Fruit fly (Drosophila melanogaster) whole organism, embryonic: ENCODE measurements around the gene IFT43.
A peak's percentile ranks its signal among the peaks of the same experiment; 100 is the strongest.

Experiments used
- Adf1 ChIP-seq: fragments of 200-800 bp; sonication (Bioruptor generic); IDR thresholded peaks from 2 replicates; pipeline ENCODE4 v1.3.6; 2022; ENCODE audit warnings: missing biosample characterization, missing genetic modification characterization
- CG10267 ChIP-seq: fragments of 200-800 bp; sonication (Bioruptor generic); optimal IDR thresholded peaks from 2 replicates; lab custom pipeline; 2018; ENCODE audit warnings: missing biosample characterization, mild to moderate bottlenecking, missing genetic modification characterization, moderate library complexity
- CG11504 ChIP-seq: fragments of 200-800 bp; sonication (Bioruptor generic); optimal IDR thresholded peaks from 3 replicates; lab custom pipeline; 2019; ENCODE audit warnings: missing biosample characterization, mild to moderate bottlenecking, missing genetic modification characterization, moderate library complexity
- CG13287 ChIP-seq: fragments of 200-800 bp; sonication (Bioruptor generic); IDR thresholded peaks from 2 replicates; pipeline ENCODE4 v1.3.6; 2022; ENCODE audit warnings: missing biosample characterization, missing genetic modification characterization; ENCODE audit not compliant: partially characterized antibody
- CG13424 ChIP-seq: fragments of 200-800 bp; sonication (Bioruptor generic); optimal IDR thresholded peaks from 2 replicates; lab custom pipeline; 2019; ENCODE audit warnings: missing biosample characterization, mild to moderate bottlenecking, missing genetic modification characterization, moderate library complexity
- CG15269 ChIP-seq: fragments of 200-800 bp; sonication (Bioruptor generic); optimal IDR thresholded peaks from 2 replicates; lab custom pipeline; 2018; ENCODE audit warnings: missing biosample characterization, mild to moderate bottlenecking, missing genetic modification characterization, moderate library complexity
- CG1647 ChIP-seq: fragments of 200-800 bp; sonication (Bioruptor generic); optimal IDR thresholded peaks from 3 replicates; lab custom pipeline; 2016; ENCODE audit warnings: missing biosample characterization, missing genetic modification characterization
- CG30403 ChIP-seq: fragments of 200-800 bp; sonication (Bioruptor generic); optimal IDR thresholded peaks from 3 replicates; lab custom pipeline; 2016; ENCODE audit warnings: missing biosample characterization, missing genetic modification characterization
- CG31224 ChIP-seq: fragments of 200-800 bp; sonication (Bioruptor generic); IDR thresholded peaks from 2 replicates; pipeline ENCODE4 v1.3.6; 2022; ENCODE audit warnings: missing biosample characterization, missing genetic modification characterization
- CG32772 ChIP-seq: fragments of 200-800 bp; sonication (Bioruptor generic); IDR thresholded peaks from 2 replicates; pipeline ENCODE4 v1.3.6; 2022; ENCODE audit warnings: missing biosample characterization, missing genetic modification characterization
- CG3407 ChIP-seq: fragments of 200-800 bp; sonication (Bioruptor generic); optimal IDR thresholded peaks from 2 replicates; lab custom pipeline; 2018; ENCODE audit warnings: missing biosample characterization, mild to moderate bottlenecking, missing genetic modification characterization
- CG34422 ChIP-seq: fragments of 200-800 bp; sonication (Bioruptor generic); IDR thresholded peaks from 3 replicates; pipeline ENCODE4 v1.3.6; 2022; ENCODE audit warnings: missing biosample characterization, missing genetic modification characterization
- CG3838 ChIP-seq: fragments of 200-800 bp; sonication (Bioruptor generic); optimal IDR thresholded peaks from 3 replicates; lab custom pipeline; 2016; ENCODE audit warnings: missing biosample characterization, missing genetic modification characterization
- CG4360 ChIP-seq: fragments of 200-800 bp; sonication (Bioruptor generic); IDR thresholded peaks from 2 replicates; pipeline ENCODE4 v1.3.6; 2022; ENCODE audit warnings: missing biosample characterization, missing genetic modification characterization
- CG8388 ChIP-seq: fragments of 200-800 bp; sonication (Bioruptor generic); optimal IDR thresholded peaks from 2 replicates; lab custom pipeline; 2019; ENCODE audit warnings: missing biosample characterization, mild to moderate bottlenecking, missing genetic modification characterization, moderate library complexity
- CG8478 ChIP-seq: fragments of >200 bp; optimal IDR thresholded peaks from 2 replicates; lab custom pipeline; 2018
- CG9437 ChIP-seq: fragments of 200-800 bp; sonication (Bioruptor generic); optimal IDR thresholded peaks from 2 replicates; lab custom pipeline; 2018; ENCODE audit warnings: missing biosample characterization, mild to moderate bottlenecking, missing genetic modification characterization
- CG9876 ChIP-seq: fragments of 200-800 bp; sonication (Bioruptor generic); optimal IDR thresholded peaks from 2 replicates; lab custom pipeline; 2016; ENCODE audit warnings: missing biosample characterization, missing genetic modification characterization
- CG9932 ChIP-seq: fragments of 200-800 bp; sonication (Bioruptor generic); IDR thresholded peaks from 2 replicates; pipeline ENCODE4 v1.3.6; 2022; ENCODE audit warnings: missing biosample characterization, missing genetic modification characterization
- CHES-1-like ChIP-seq: fragments of 200-800 bp; sonication (Bioruptor generic); optimal IDR thresholded peaks from 2 replicates; lab custom pipeline; 2016; ENCODE audit warnings: missing biosample characterization, missing genetic modification characterization
- CoRest ChIP-seq: fragments of 200-800 bp; sonication (Bioruptor generic); optimal IDR thresholded peaks from 3 replicates; lab custom pipeline; 2018; ENCODE audit warnings: missing biosample characterization, mild to moderate bottlenecking, missing genetic modification characterization, moderate library complexity
- D19A ChIP-seq: fragments of 200-800 bp; optimal IDR thresholded peaks from 3 replicates; lab custom pipeline; 2019; ENCODE audit warnings: missing biosample characterization, mild to moderate bottlenecking, missing genetic modification characterization, moderate library complexity
- Dad ChIP-seq: fragments of 200-800 bp; sonication (Bioruptor generic); optimal IDR thresholded peaks from 3 replicates; lab custom pipeline; 2016; ENCODE audit warnings: missing biosample characterization, missing genetic modification characterization
- Dbx ChIP-seq: fragments of 200-800 bp; sonication (Bioruptor generic); IDR thresholded peaks from 3 replicates; pipeline ENCODE4 v1.3.6; 2022; ENCODE audit warnings: missing biosample characterization, missing genetic modification characterization
- Dll ChIP-seq: fragments of 200-800 bp; sonication (Bioruptor generic); IDR thresholded peaks from 4 replicates; pipeline ENCODE4 v1.3.6; 2022; ENCODE audit warnings: missing biosample characterization, missing genetic modification characterization; ENCODE audit not compliant: partially characterized antibody
- Fer1 ChIP-seq: fragments of 200-800 bp; sonication (Bioruptor generic); optimal IDR thresholded peaks from 2 replicates; lab custom pipeline; 2017; ENCODE audit warnings: missing biosample characterization, mild to moderate bottlenecking, missing genetic modification characterization
- Fer3 ChIP-seq: fragments of 200-800 bp; sonication (Bioruptor generic); optimal IDR thresholded peaks from 2 replicates; lab custom pipeline; 2018; ENCODE audit warnings: missing biosample characterization, mild to moderate bottlenecking, missing genetic modification characterization, moderate library complexity
- Hsf ChIP-seq: fragments of 200-800 bp; sonication (Bioruptor generic); optimal IDR thresholded peaks from 3 replicates; lab custom pipeline; 2016; ENCODE audit warnings: missing biosample characterization, missing genetic modification characterization
- Jarid2 ChIP-seq: fragments of 200-800 bp; sonication (Bioruptor generic); optimal IDR thresholded peaks from 3 replicates; lab custom pipeline; 2017; ENCODE audit warnings: mild to moderate bottlenecking, missing biosample characterization, missing genetic modification reagents, missing genetic modification characterization
- Sin3A ChIP-seq: fragments of >200 bp; optimal IDR thresholded peaks from 2 replicates; lab custom pipeline; 2018
- al ChIP-seq: fragments of 200-800 bp; sonication (Bioruptor generic); IDR thresholded peaks from 2 replicates; pipeline ENCODE4 v1.3.6; 2022; ENCODE audit warnings: missing biosample characterization, missing genetic modification characterization
- aop ChIP-seq: fragments of 200-800 bp; sonication (Bioruptor generic); IDR thresholded peaks from 2 replicates; pipeline ENCODE4 v1.3.6; 2022; ENCODE audit warnings: missing biosample characterization, missing genetic modification characterization
- cas ChIP-seq: fragments of 200-800 bp; sonication (Bioruptor generic); IDR thresholded peaks from 2 replicates; pipeline ENCODE4 v1.3.6; 2022; ENCODE audit warnings: missing biosample characterization, missing genetic modification characterization
- crol ChIP-seq: fragments of 200-800 bp; sonication (Bioruptor generic); IDR thresholded peaks from 2 replicates; pipeline ENCODE4 v1.3.6; 2022; ENCODE audit warnings: missing biosample characterization, missing genetic modification characterization
- emc ChIP-seq: fragments of 200-800 bp; sonication (Bioruptor generic); optimal IDR thresholded peaks from 2 replicates; lab custom pipeline; 2016; ENCODE audit warnings: missing biosample characterization, missing genetic modification characterization
- exex ChIP-seq: fragments of 200-800 bp; sonication (Bioruptor generic); optimal IDR thresholded peaks from 4 replicates; lab custom pipeline; 2018; ENCODE audit warnings: missing biosample characterization, mild to moderate bottlenecking, missing genetic modification characterization, moderate library complexity
- ham ChIP-seq: fragments of 200-800 bp; sonication (Bioruptor generic); IDR thresholded peaks from 2 replicates; pipeline ENCODE4 v1.3.6; 2022; ENCODE audit warnings: missing biosample characterization, missing genetic modification characterization
- hkb ChIP-seq, 2 experiments: fragments of 200-800 bp in 1 of 2; fragments of >200 bp in 1 of 2; sonication (Bioruptor generic) in 1 of 2; IDR thresholded peaks in 1 of 2; optimal IDR thresholded peaks in 1 of 2; 2 replicates each; pipeline versions ENCODE4 v1.3.6 to Lab custom; 2017 to 2022; ENCODE audit warnings: missing biosample characterization in 1 of 2, missing genetic modification characterization in 1 of 2
- ind ChIP-seq: fragments of 200-800 bp; sonication (Bioruptor generic); optimal IDR thresholded peaks from 3 replicates; lab custom pipeline; 2016; ENCODE audit warnings: missing biosample characterization, missing genetic modification characterization
- nmo ChIP-seq: fragments of 200-800 bp; sonication (Bioruptor generic); optimal IDR thresholded peaks from 2 replicates; lab custom pipeline; 2018; ENCODE audit warnings: missing biosample characterization, mild to moderate bottlenecking, missing genetic modification characterization, moderate library complexity
- nom ChIP-seq: fragments of 200-800 bp; sonication (Bioruptor generic); optimal IDR thresholded peaks from 2 replicates; lab custom pipeline; 2017; ENCODE audit warnings: missing biosample characterization, missing genetic modification characterization, mild to moderate bottlenecking, moderate library complexity, missing genetic modification reagents
- org-1 ChIP-seq: fragments of 200-800 bp; sonication (Bioruptor generic); optimal IDR thresholded peaks from 2 replicates; lab custom pipeline; 2017; ENCODE audit warnings: missing biosample characterization, missing genetic modification characterization
- pan ChIP-seq, 4 experiments: fragments of >200 bp in 3 of 4; fragments of 200-800 bp in 1 of 4; sonication (Bioruptor generic) in 1 of 4; optimal IDR thresholded peaks in 3 of 4; IDR thresholded peaks in 1 of 4; 2 replicates each; pipeline versions ENCODE4 v1.3.6 to Lab custom; 2017 to 2022; ENCODE audit warnings: missing biosample characterization in 2 of 4, missing genetic modification characterization in 2 of 4, mixed read lengths in 1 of 4
- ranshi ChIP-seq: fragments of 200-800 bp; sonication (Bioruptor generic); IDR thresholded peaks from 2 replicates; pipeline ENCODE4 v1.3.6; 2022; ENCODE audit warnings: missing biosample characterization, missing genetic modification characterization
- rib ChIP-seq: fragments of 200-800 bp; sonication (Bioruptor generic); IDR thresholded peaks from 2 replicates; pipeline ENCODE4 v1.3.6; 2022; ENCODE audit warnings: missing biosample characterization, missing genetic modification characterization
- shn ChIP-seq: fragments of 200-800 bp; sonication (Bioruptor generic); optimal IDR thresholded peaks from 3 replicates; lab custom pipeline; 2016; ENCODE audit warnings: missing biosample characterization, missing genetic modification characterization
- sim ChIP-seq: fragments of 200-800 bp; sonication (Bioruptor generic); IDR thresholded peaks from 2 replicates; pipeline ENCODE4 v1.3.6; 2022; ENCODE audit warnings: missing biosample characterization, missing genetic modification characterization
- sisA ChIP-seq: fragments of 200-800 bp; sonication (Bioruptor generic); IDR thresholded peaks from 2 replicates; pipeline ENCODE4 v1.3.6; 2022; ENCODE audit warnings: missing biosample characterization, missing genetic modification characterization
- sqz ChIP-seq: fragments of 200-800 bp; sonication (Bioruptor generic); optimal IDR thresholded peaks from 3 replicates; lab custom pipeline; 2018; ENCODE audit warnings: missing biosample characterization, mild to moderate bottlenecking, missing genetic modification characterization
- wdn ChIP-seq: fragments of 200-800 bp; sonication (Bioruptor generic); IDR thresholded peaks from 2 replicates; pipeline ENCODE4 v1.3.6; 2022; ENCODE audit warnings: missing biosample characterization, missing genetic modification characterization

Gene IFT43

DNA sequence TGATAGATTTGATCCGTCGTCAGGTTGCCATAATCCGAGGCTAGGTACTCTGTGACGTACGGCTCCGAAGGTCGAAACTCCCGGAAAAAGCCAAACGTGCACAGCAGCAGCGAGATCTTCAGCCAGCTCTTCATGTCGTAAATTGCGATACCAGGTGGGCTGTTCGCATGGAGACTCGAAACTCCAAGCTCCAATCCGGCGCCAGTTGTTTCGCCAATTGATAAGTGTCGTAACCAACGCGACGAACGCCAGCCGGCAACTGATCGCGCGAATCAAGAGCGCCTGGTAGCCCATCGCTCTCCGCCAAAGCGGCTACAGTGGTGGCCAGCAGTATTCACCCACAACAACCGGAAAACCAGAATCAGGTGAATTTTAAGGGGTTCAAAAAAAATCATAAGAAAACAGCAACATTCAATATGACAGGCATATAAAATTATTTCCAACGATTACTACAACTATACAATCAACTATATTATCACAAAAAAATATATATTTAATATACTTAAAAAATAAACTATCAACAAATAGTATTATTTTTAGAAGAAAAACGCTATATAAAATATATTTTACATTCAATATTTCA lies 5.7 kb upstream of the IFT43 start, which contains the start of gene CG17036 (continued):
- TF ChIP-seq Dad: no peak
- TF ChIP-seq nom: peak; percentile 16
- TF ChIP-seq Sin3A (lab: Kevin White, UChicago): no peak
- TF ChIP-seq CG8388 (GFP tag; lab: Kevin White, UChicago): peak; percentile 93
- no peak for TF ChIP-seq CG4360 (GFP tag; lab: Robert Waterston, UW)
- peak; percentile 16 for TF ChIP-seq CG30403 (GFP tag; lab: Kevin White, UChicago)
- TF ChIP-seq CG13287: 0 out of 2 replicates have a peak, but pooled peaks have one; percentile 19
- peak; percentile 18 for TF ChIP-seq nmo (GFP tag; lab: Kevin White, UChicago)
- TF ChIP-seq Hsf: no peak
- TF ChIP-seq CG10267 (tag; lab: Kevin White, UChicago): peak; percentile 4
- TF ChIP-seq cas (GFP tag; lab: Robert Waterston, UW): no peak
- no peak for TF ChIP-seq exex (tag; lab: Kevin White, UChicago)
- TF ChIP-seq emc (GFP tag; lab: Kevin White, UChicago): no peak
- peak; percentile 4 for TF ChIP-seq CG15269 (tag; lab: Kevin White, UChicago)
- TF ChIP-seq CG34422 (GFP tag; lab: Robert Waterston, UW): peak; percentile 46; the same call in 1 of the 3 replicates
- no peak for TF ChIP-seq CG1647
- TF ChIP-seq Fer1 (GFP tag; lab: Kevin White, UChicago): peak; percentile 31
- TF ChIP-seq CG9932 (GFP tag; lab: Robert Waterston, UW): peak; percentile 40; the same call in 1 of the 2 replicates
- TF ChIP-seq hkb (optimal IDR thresholded peaks at IDR 0.05; lab: Kevin White, UChicago): no peak
- 0 out of 2 replicates have a peak, but pooled peaks have one; percentile 17 for TF ChIP-seq hkb (GFP tag; IDR thresholded peaks at IDR 0.05; lab: Robert Waterston, UW)
- no peak for TF ChIP-seq CHES-1-like (GFP tag; lab: Kevin White, UChicago)
- TF ChIP-seq CG9876: no peak
- TF ChIP-seq D19A (tag; lab: Kevin White, UChicago): peak; percentile 1
- peak; percentile 43 for TF ChIP-seq ind (GFP tag; lab: Kevin White, UChicago)
- TF ChIP-seq Adf1: no peak; the same call in 1 of the 2 replicates
- no peak for TF ChIP-seq sisA (GFP tag; lab: Robert Waterston, UW)
- TF ChIP-seq Dbx: peak; percentile 55; the same call in 1 of the 3 replicates
- TF ChIP-seq aop (GFP tag; lab: Robert Waterston, UW): no peak
- TF ChIP-seq shn (GFP tag; lab: Kevin White, UChicago): no peak
- TF ChIP-seq CG13424 (tag; lab: Kevin White, UChicago): peak; percentile 12
- TF ChIP-seq ham (GFP tag; lab: Robert Waterston, UW): peak; percentile 17; the same call in 1 of the 2 replicates
- peak; percentile 53 for TF ChIP-seq CoRest (tag; lab: Kevin White, UChicago)
- no peak for TF ChIP-seq CG8478 (lab: Kevin White, UChicago)
- no peak for TF ChIP-seq CG32772
- no peak for TF ChIP-seq sqz (GFP tag; lab: Kevin White, UChicago)
- TF ChIP-seq wdn (GFP tag; lab: Robert Waterston, UW): 0 out of 2 replicates have a peak, but pooled peaks have one; percentile 6
- no peak for TF ChIP-seq org-1 (GFP tag; lab: Kevin White, UChicago)
- no peak for TF ChIP-seq pan (optimal IDR thresholded peaks at IDR 0.05; lab: Kevin White, UChicago)
- peak in 1 of 2 experiments; percentile 28 for TF ChIP-seq pan (GFP tag; optimal IDR thresholded peaks at IDR 0.05 in 1 of 2, IDR thresholded peaks at IDR 0.05 in 1 of 2)
- no peak for TF ChIP-seq CG3838 (GFP tag; lab: Kevin White, UChicago)
- TF ChIP-seq al (GFP tag; lab: Robert Waterston, UW): peak; percentile 36; the same call in 1 of the 2 replicates
- TF ChIP-seq Dll (GFP tag; lab: Robert Waterston, UW): no peak
- TF ChIP-seq CG9437 (GFP tag; lab: Kevin White, UChicago): peak; percentile 10
- peak; percentile 8 for TF ChIP-seq Jarid2
- TF ChIP-seq CG3407 (GFP tag; lab: Kevin White, UChicago): no peak
- TF ChIP-seq sim (GFP tag; lab: Robert Waterston, UW): no peak
- peak; percentile 4 for TF ChIP-seq Fer3
- no peak for TF ChIP-seq crol (GFP tag; lab: Robert Waterston, UW)
- no peak for TF ChIP-seq ranshi (GFP tag; lab: Robert Waterston, UW)
- TF ChIP-seq rib (GFP tag; lab: Robert Waterston, UW): peak; percentile 26; the same call in 1 of the 2 replicates
- no peak for TF ChIP-seq CG11504
- TF ChIP-seq CG31224 (GFP tag; lab: Robert Waterston, UW): no peak; the same call in 1 of the 2 replicates
